Fruit fly (Drosophila melanogaster): ENCODE results near the gene CG12728.
A peak's percentile ranks its signal among the peaks of the same experiment; 100 is the strongest.

Gene CG12728

dm6 chrX:5917310-5917988 lies 25.0 kb upstream of the CG12728 start:
- no peak for TF ChIP-seq woc (GFP tag; optimal IDR thresholded peaks at IDR 0.05)
- no peak for TF ChIP-seq foxo (GFP tag; optimal IDR thresholded peaks at IDR 0.05)
- TF ChIP-seq rgr (GFP tag; optimal IDR thresholded peaks at IDR 0.05): no peak
- TF ChIP-seq br (GFP tag; optimal IDR thresholded peaks at IDR 0.05): no peak
- TF ChIP-seq Sp1 (GFP tag; optimal IDR thresholded peaks at IDR 0.05): peak; percentile 23
- TF ChIP-seq brk (GFP tag; optimal IDR thresholded peaks at IDR 0.05): peak; percentile 14
- peak; percentile 70 for TF ChIP-seq psq (GFP tag; optimal IDR thresholded peaks at IDR 0.05)

- TF ChIP-seq pan (optimal IDR thresholded peaks at IDR 0.05): no peak
- peak; percentile 95 for TF ChIP-seq dsf (GFP tag; optimal IDR thresholded peaks at IDR 0.05; ENCODE audit: borderline replicate concordance)
- TF ChIP-seq Rel (GFP tag; optimal IDR thresholded peaks at IDR 0.05): peak; percentile 93
- TF ChIP-seq Rel (tag; optimal IDR thresholded peaks at IDR 0.05): peak; percentile 95
- TF ChIP-seq rgr (GFP tag; optimal IDR thresholded peaks at IDR 0.05): peak; percentile 100
- peak; percentile 98 for TF ChIP-seq GATAd (GFP tag; optimal IDR thresholded peaks at IDR 0.05)
- peak; percentile 23 for TF ChIP-seq N (GFP tag; optimal IDR thresholded peaks at IDR 0.05)
- TF ChIP-seq Myc (optimal IDR thresholded peaks at IDR 0.05): no peak
- peak; percentile 95 for TF ChIP-seq Hr83 (GFP tag; optimal IDR thresholded peaks at IDR 0.05; ENCODE audit: poor library complexity, severe bottlenecking)
- peak; percentile 54 for TF ChIP-seq Dif (GFP tag; optimal IDR thresholded peaks at IDR 0.05; ENCODE audit: partially characterized antibody)
- peak; percentile 98 for TF ChIP-seq tai (GFP tag; optimal IDR thresholded peaks at IDR 0.05)
- TF ChIP-seq fru (GFP tag; optimal IDR thresholded peaks at IDR 0.05): peak; percentile 100
- TF ChIP-seq dl (GFP tag; optimal IDR thresholded peaks at IDR 0.05; ENCODE audit: insufficient read depth in 1 of 2, partially characterized antibody in 2 of 2): no peak
- peak; percentile 87 for TF ChIP-seq Dfd (GFP tag; optimal IDR thresholded peaks at IDR 0.05)
- TF ChIP-seq sage (GFP tag; optimal IDR thresholded peaks at IDR 0.05): peak; percentile 98
- TF ChIP-seq dmrt93B (GFP tag; optimal IDR thresholded peaks at IDR 0.05): peak; percentile 99
- TF ChIP-seq Abd-B (GFP tag; optimal IDR thresholded peaks at IDR 0.05): no peak
- TF ChIP-seq psq (GFP tag; optimal IDR thresholded peaks at IDR 0.05): peak; percentile 100
- TF ChIP-seq CG9705 (GFP tag; optimal IDR thresholded peaks at IDR 0.05): peak; percentile 99
- peak; percentile 99 for TF ChIP-seq Hnf4 (GFP tag; optimal IDR thresholded peaks at IDR 0.05)
- TF ChIP-seq brk (GFP tag; optimal IDR thresholded peaks at IDR 0.05): peak; percentile 95
- peak; percentile 70 for TF ChIP-seq Vsx2 (GFP tag; optimal IDR thresholded peaks at IDR 0.05; ENCODE audit: partially characterized antibody)
- peak; percentile 100 for TF ChIP-seq h (GFP tag; optimal IDR thresholded peaks at IDR 0.05)
- TF ChIP-seq jim (GFP tag; optimal IDR thresholded peaks at IDR 0.05): peak; percentile 87
- peak; percentile 97 for TF ChIP-seq CG32264 (GFP tag; optimal IDR thresholded peaks at IDR 0.05)
- TF ChIP-seq CrebA (GFP tag; optimal IDR thresholded peaks at IDR 0.05; ENCODE audit: borderline replicate concordance): no peak
- peak; percentile 99 for TF ChIP-seq OdsH (GFP tag; optimal IDR thresholded peaks at IDR 0.05)
- TF ChIP-seq Hr78 (GFP tag; optimal IDR thresholded peaks at IDR 0.05): no peak
- TF ChIP-seq foxo (GFP tag; optimal IDR thresholded peaks at IDR 0.05): peak; percentile 92 to 100
- peak; percentile 98 for TF ChIP-seq Jra (GFP tag; optimal IDR thresholded peaks at IDR 0.05)
- TF ChIP-seq lola (GFP tag; optimal IDR thresholded peaks at IDR 0.05): no peak
- TF ChIP-seq Mio (GFP tag; optimal IDR thresholded peaks at IDR 0.05): peak; percentile 92
- peak; percentile 100 for TF ChIP-seq ey (GFP tag; optimal IDR thresholded peaks at IDR 0.05)
- TF ChIP-seq sv (GFP tag; optimal IDR thresholded peaks at IDR 0.05): peak; percentile 98
- peak; percentile 99 for TF ChIP-seq woc (GFP tag; optimal IDR thresholded peaks at IDR 0.05)
- peak; percentile 100 for TF ChIP-seq HLH106 (tag; optimal IDR thresholded peaks at IDR 0.05)
- TF ChIP-seq usp (GFP tag; optimal IDR thresholded peaks at IDR 0.05): no peak
- peak; percentile 99 for TF ChIP-seq br (GFP tag; optimal IDR thresholded peaks at IDR 0.05)
- TF ChIP-seq Sp1 (GFP tag; optimal IDR thresholded peaks at IDR 0.05): peak; percentile 99
Observed at dm6 chrX:5918499-5919126, 23.8 kb upstream of the CG12728 start.
